Fruit fly (Drosophila melanogaster) whole organism, adult: ENCODE data around the gene CG14435.

ENCODE experiments used
- CG11617 ChIP-seq: fragments of 200-800 bp; sonication (Bioruptor generic); optimal IDR thresholded peaks from 2 replicates; lab custom pipeline; 2017; ENCODE audit warnings: mild to moderate bottlenecking, missing biosample characterization, missing genetic modification reagents, missing genetic modification characterization
- CG12768 ChIP-seq: fragments of 200-800 bp; sonication (Bioruptor generic); optimal IDR thresholded peaks from 2 replicates; lab custom pipeline; 2017; ENCODE audit warnings: missing biosample characterization, missing genetic modification characterization, mild to moderate bottlenecking, moderate library complexity, missing genetic modification reagents
- CG14711 ChIP-seq: fragments of 200-800 bp; sonication (Bioruptor generic); optimal IDR thresholded peaks from 2 replicates; lab custom pipeline; 2018; ENCODE audit warnings: missing biosample characterization, mild to moderate bottlenecking, missing genetic modification characterization, moderate library complexity
- CG1620 ChIP-seq: fragments of 200-800 bp; sonication (Bioruptor generic); optimal IDR thresholded peaks from 2 replicates; lab custom pipeline; 2016; ENCODE audit warnings: missing biosample characterization, missing genetic modification characterization
- CG33017 ChIP-seq: fragments of 200-800 bp; sonication (Bioruptor generic); optimal IDR thresholded peaks from 2 replicates; lab custom pipeline; 2018; ENCODE audit warnings: missing biosample characterization, mild to moderate bottlenecking, missing genetic modification characterization, moderate library complexity
- CG5204 ChIP-seq: fragments of 200-800 bp; sonication (Bioruptor generic); optimal IDR thresholded peaks from 2 replicates; lab custom pipeline; 2016; ENCODE audit warnings: missing biosample characterization, missing genetic modification characterization
- CG7045 ChIP-seq: fragments of 200-800 bp; sonication (Bioruptor generic); optimal IDR thresholded peaks from 2 replicates; lab custom pipeline; 2017; ENCODE audit warnings: missing biosample characterization, mild to moderate bottlenecking, missing genetic modification characterization
- CG7101 ChIP-seq: fragments of 200-800 bp; sonication (Bioruptor generic); optimal IDR thresholded peaks from 2 replicates; lab custom pipeline; 2018; ENCODE audit warnings: missing biosample characterization, mild to moderate bottlenecking, missing genetic modification characterization, moderate library complexity
- Clk ChIP-seq: fragments of 200-800 bp; sonication (Bioruptor generic); optimal IDR thresholded peaks from 2 replicates; lab custom pipeline; 2017; ENCODE audit warnings: missing biosample characterization, missing genetic modification characterization
- Crg-1 ChIP-seq: fragments of 200-800 bp; sonication (Bioruptor generic); optimal IDR thresholded peaks from 2 replicates; lab custom pipeline; 2016; ENCODE audit warnings: missing biosample characterization, missing genetic modification characterization
- Hr96 ChIP-seq: fragments of 200-800 bp; sonication (Bioruptor generic); optimal IDR thresholded peaks from 2 replicates; lab custom pipeline; 2016; ENCODE audit warnings: missing biosample characterization, missing genetic modification characterization
- Mnt ChIP-seq: fragments of 200-800 bp; sonication (Bioruptor generic); optimal IDR thresholded peaks from 2 replicates; lab custom pipeline; 2016; ENCODE audit warnings: missing biosample characterization, mild to moderate bottlenecking, missing genetic modification characterization
- bab1 ChIP-seq: fragments of 200-800 bp; sonication (Bioruptor generic); optimal IDR thresholded peaks from 3 replicates; lab custom pipeline; 2019; ENCODE audit warnings: missing biosample characterization, mild to moderate bottlenecking, missing genetic modification characterization, moderate library complexity
- cic ChIP-seq: fragments of 200-800 bp; sonication (Bioruptor generic); optimal IDR thresholded peaks from 2 replicates; lab custom pipeline; 2017; ENCODE audit warnings: missing biosample characterization, mild to moderate bottlenecking, missing genetic modification characterization, moderate library complexity
- cnc ChIP-seq, 2 experiments: fragments of >200 bp; optimal IDR thresholded peaks; 2 replicates each; lab custom pipeline; 2017
- kay ChIP-seq: fragments of 200-800 bp; sonication (Bioruptor generic); peaks from one replicate; lab custom pipeline; 2016; ENCODE audit warnings: missing biosample characterization, missing genetic modification characterization, borderline replicate concordance
- ovo ChIP-seq: fragments of 200-800 bp; sonication (Bioruptor generic); optimal IDR thresholded peaks from 2 replicates; lab custom pipeline; 2016; ENCODE audit warnings: missing biosample characterization, missing genetic modification characterization
- pad ChIP-seq: fragments of 200-800 bp; sonication (Bioruptor generic); optimal IDR thresholded peaks from 3 replicates; lab custom pipeline; 2017; ENCODE audit warnings: missing biosample characterization, missing genetic modification characterization, mild to moderate bottlenecking, moderate library complexity, missing genetic modification reagents
- tj ChIP-seq: fragments of 200-800 bp; sonication (Bioruptor generic); optimal IDR thresholded peaks from 3 replicates; lab custom pipeline; 2017; ENCODE audit warnings: missing biosample characterization, mild to moderate bottlenecking, missing genetic modification characterization, moderate library complexity
- toe ChIP-seq: fragments of 200-800 bp; sonication (Bioruptor generic); optimal IDR thresholded peaks from 2 replicates; lab custom pipeline; 2016; ENCODE audit warnings: missing biosample characterization, missing genetic modification characterization

The CG14435 gene

dm6 chrX:6795987-6796691 is 47.6 kb downstream of the CG14435 start:
- TF ChIP-seq CG7101 (tag; lab: Kevin White, UChicago) (no peak), bab1 (GFP tag; lab: Kevin White, UChicago) (peak; percentile 12)

- TF ChIP-seq CG5204 (GFP tag; lab: Kevin White, UChicago) = no peak
- TF ChIP-seq CG33017 (tag; lab: Kevin White, UChicago) = no peak
- TF ChIP-seq CG1620 (GFP tag; lab: Kevin White, UChicago) = no peak
- no peak for TF ChIP-seq ovo (GFP tag; lab: Kevin White, UChicago)
- TF ChIP-seq Crg-1 (GFP tag; lab: Kevin White, UChicago) = no peak
- no peak for TF ChIP-seq toe (GFP tag; lab: Kevin White, UChicago)
- no peak for TF ChIP-seq kay (GFP tag; lab: Kevin White, UChicago)
- TF ChIP-seq CG11617 (GFP tag; lab: Kevin White, UChicago) = no peak
- no peak for TF ChIP-seq Clk (GFP tag; lab: Kevin White, UChicago)
- no peak for TF ChIP-seq CG12768 (GFP tag; lab: Kevin White, UChicago)
- TF ChIP-seq CG7101 (tag; lab: Kevin White, UChicago) = no peak
- TF ChIP-seq bab1 (GFP tag; lab: Kevin White, UChicago) = no peak
- no peak for TF ChIP-seq tj (GFP tag; lab: Kevin White, UChicago)
- TF ChIP-seq CG7045 = no peak
- no peak for TF ChIP-seq cic (GFP tag; lab: Kevin White, UChicago)
Measured at dm6 chrX:6794826-6795225, 48.9 kb downstream of the CG14435 start.

dm6 chrX:6794190-6794589 is 49.5 kb downstream of the CG14435 start:
- peak; percentile 71 for TF ChIP-seq CG7101 (tag; lab: Kevin White, UChicago)
- TF ChIP-seq CG1620 (GFP tag; lab: Kevin White, UChicago) = no peak
- peak; percentile 50 for TF ChIP-seq CG7045
- peak; percentile 68 for TF ChIP-seq CG33017 (tag; lab: Kevin White, UChicago)
- TF ChIP-seq CG14711 (tag; lab: Kevin White, UChicago) = peak; percentile 68
- TF ChIP-seq bab1 (GFP tag; lab: Kevin White, UChicago) = peak; percentile 68

dm6 chrX:6793390-6793789 is 50.3 kb downstream of the CG14435 start:
- TF ChIP-seq CG7045 (no peak), Clk (GFP tag; lab: Kevin White, UChicago) (no peak), CG5204 (GFP tag; lab: Kevin White, UChicago) (no peak), CG12768 (GFP tag; lab: Kevin White, UChicago) (no peak), cnc (optimal IDR thresholded peaks at IDR 0.05; lab: Kevin White, UChicago) (no peak), CG33017 (tag; lab: Kevin White, UChicago) (no peak), pad (GFP tag; lab: Kevin White, UChicago) (peak; percentile 76), CG7101 (tag; lab: Kevin White, UChicago) (peak; percentile 1), CG14711 (tag; lab: Kevin White, UChicago) (peak; percentile 34), CG11617 (GFP tag; lab: Kevin White, UChicago) (no peak)

- TF ChIP-seq CG7045 (no peak), CG14711 (tag; lab: Kevin White, UChicago) (no peak), CG33017 (tag; lab: Kevin White, UChicago) (no peak), CG12768 (GFP tag; lab: Kevin White, UChicago) (no peak), tj (GFP tag; lab: Kevin White, UChicago) (no peak)
Measured at dm6 chrX:6792891-6793290, 50.8 kb downstream of the CG14435 start.

- TF ChIP-seq CG1620 (GFP tag; lab: Kevin White, UChicago) (no peak), toe (GFP tag; lab: Kevin White, UChicago) (no peak), cic (GFP tag; lab: Kevin White, UChicago) (no peak), Clk (GFP tag; lab: Kevin White, UChicago) (no peak), CG12768 (GFP tag; lab: Kevin White, UChicago) (no peak), kay (GFP tag; lab: Kevin White, UChicago) (no peak), bab1 (GFP tag; lab: Kevin White, UChicago) (no peak), cnc (optimal IDR thresholded peaks at IDR 0.05; lab: Kevin White, UChicago) (no peak), CG5204 (GFP tag; lab: Kevin White, UChicago) (no peak), Crg-1 (GFP tag; lab: Kevin White, UChicago) (no peak), CG11617 (GFP tag; lab: Kevin White, UChicago) (no peak), CG33017 (tag; lab: Kevin White, UChicago) (peak; percentile 31), ovo (GFP tag; lab: Kevin White, UChicago) (no peak), pad (GFP tag; lab: Kevin White, UChicago) (no peak), Mnt (GFP tag; lab: Kevin White, UChicago) (no peak), CG7045 (peak; percentile 6), CG7101 (tag; lab: Kevin White, UChicago) (peak; percentile 53), Hr96 (GFP tag; lab: Kevin White, UChicago) (no peak), tj (GFP tag; lab: Kevin White, UChicago) (no peak), CG14711 (tag; lab: Kevin White, UChicago) (peak; percentile 17)
Measured at dm6 chrX:6791531-6791930, 52.2 kb downstream of the CG14435 start.
